Worm (Caenorhabditis elegans) whole organism, young adult: ENCODE results near the gene oac-14.

ENCODE experiments used
- K12H6.12 ChIP-seq: fragments of 200-800 bp; sonication (Bioruptor generic); optimal IDR thresholded peaks from 2 replicates; lab custom pipeline; 2018; ENCODE audit warnings: mild to moderate bottlenecking, missing genetic modification characterization, missing compliant biosample characterization
- Y53F4B.3 ChIP-seq: fragments of 200-800 bp; sonication (Bioruptor generic); IDR thresholded peaks from 2 replicates; pipeline ENCODE4 v1.3.6; 2022; ENCODE audit warnings: missing genetic modification reagents, missing genetic modification characterization, missing compliant biosample characterization
- akir-1 ChIP-seq: fragments of 200-800 bp; sonication (Bioruptor generic); optimal IDR thresholded peaks from 2 replicates; lab custom pipeline; 2018; ENCODE audit warnings: mild to moderate bottlenecking, missing genetic modification characterization, moderate library complexity, missing compliant biosample characterization
- bed-1 ChIP-seq: fragments of 200-800 bp; sonication (Bioruptor generic); IDR thresholded peaks from 2 replicates; pipeline ENCODE4 v1.3.6; 2022; ENCODE audit warnings: missing genetic modification reagents, missing genetic modification characterization, missing compliant biosample characterization
- ccch-3 ChIP-seq: fragments of 200-800 bp; sonication (Bioruptor generic); optimal IDR thresholded peaks from 2 replicates; lab custom pipeline; 2018; ENCODE audit warnings: mild to moderate bottlenecking, missing genetic modification characterization, missing compliant biosample characterization
- hlh-12 ChIP-seq: sonication (generic microtip); optimal IDR thresholded peaks from 2 replicates; lab custom pipeline; 2016; ENCODE audit warnings: missing genetic modification characterization, missing compliant biosample characterization
- hmg-1.2 ChIP-seq: fragments of 200-800 bp; sonication (Bioruptor generic); IDR thresholded peaks from 2 replicates; pipeline ENCODE4 v1.3.6; 2022; ENCODE audit warnings: missing genetic modification reagents, missing genetic modification characterization, missing compliant biosample characterization
- lin-26 ChIP-seq: fragments of 200-800 bp; sonication (Bioruptor generic); IDR thresholded peaks from 2 replicates; pipeline ENCODE4 v1.3.6; 2022; ENCODE audit warnings: missing genetic modification reagents, missing genetic modification characterization, missing compliant biosample characterization
- nfya-1 ChIP-seq: sonication (generic microtip); optimal IDR thresholded peaks from 2 replicates; lab custom pipeline; 2017; ENCODE audit warnings: antibody characterized with exemption, missing compliant biosample characterization, missing genetic modification characterization, borderline replicate concordance; ENCODE audit not compliant: insufficient read depth
- snpc-1.1 ChIP-seq: sonication (generic microtip); optimal IDR thresholded peaks from 2 replicates; lab custom pipeline; 2017; ENCODE audit warnings: missing genetic modification characterization, mild to moderate bottlenecking, missing compliant biosample characterization, antibody characterized with exemption, moderate library complexity, missing genotype, missing genetic modification reagents; ENCODE audit not compliant: insufficient read depth
- snpc-1.3 ChIP-seq: sonication (generic microtip); optimal IDR thresholded peaks from 2 replicates; lab custom pipeline; 2017; ENCODE audit warnings: missing genetic modification characterization, mild to moderate bottlenecking, missing compliant biosample characterization, antibody characterized with exemption, moderate library complexity, missing genotype, missing genetic modification reagents; ENCODE audit not compliant: insufficient read depth
- tbp1 ChIP-seq: fragments of 200-800 bp; sonication (Bioruptor generic); optimal IDR thresholded peaks from 2 replicates; lab custom pipeline; 2018; ENCODE audit warnings: mild to moderate bottlenecking, missing genetic modification characterization, missing compliant biosample characterization

- no peak for TF ChIP-seq snpc-1.3 (tag; lab: Kevin White, UChicago)
- peak; percentile 56 for TF ChIP-seq hmg-1.2
- TF ChIP-seq Y53F4B.3 (GFP tag; lab: Robert Waterston, UW): no peak
- TF ChIP-seq ccch-3 (GFP tag; lab: Kevin White, UChicago): no peak
- TF ChIP-seq hlh-12 (tag; lab: Kevin White, UChicago): peak; percentile 52
- no peak for TF ChIP-seq K12H6.12 (tag; lab: Kevin White, UChicago)
- TF ChIP-seq tbp1 (GFP tag; lab: Kevin White, UChicago): peak; percentile 88
- TF ChIP-seq lin-26 (GFP tag; lab: Robert Waterston, UW): peak; percentile 83
- TF ChIP-seq nfya-1 (tag; lab: Kevin White, UChicago): no peak
- TF ChIP-seq akir-1: no peak
- TF ChIP-seq bed-1 (GFP tag; lab: Robert Waterston, UW): no peak
- TF ChIP-seq snpc-1.1 (tag; lab: Kevin White, UChicago): no peak
Observed at ce11 chrX:10124338-10124737, 17.5 kb downstream of the oac-14 start.
